Fruit fly (Drosophila melanogaster) S2 (cell line): ENCODE results near the gene Spn77Ba.

Experiments
- CG8478 ChIP-seq: fragments of >200 bp; optimal IDR thresholded peaks from 2 replicates; lab custom pipeline; 2018
- CTCF ChIP-seq, 2 experiments: fragments of >200 bp; optimal IDR thresholded peaks; 2 replicates each; lab custom pipeline; 2018

DNA sequence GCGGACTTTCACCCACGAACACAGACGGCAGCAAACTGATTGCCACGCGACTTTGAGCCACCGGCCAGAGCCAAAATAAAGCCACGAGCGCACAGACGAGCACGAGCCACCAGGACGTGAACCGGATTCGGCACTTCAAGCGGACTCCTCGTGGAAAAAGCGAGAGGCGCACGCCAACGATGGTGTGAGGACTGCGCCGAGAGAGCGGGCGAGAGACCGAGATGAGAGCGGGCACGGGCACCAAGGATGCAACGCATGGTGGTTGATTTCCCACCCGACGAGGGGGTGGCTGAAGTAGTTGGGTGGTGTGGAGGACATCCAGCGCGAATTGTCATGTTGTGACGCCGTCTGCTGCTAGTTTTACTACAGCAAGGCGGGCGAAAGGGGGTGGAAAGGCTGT, 21.9 kb upstream of the Spn77Ba start, which contains the start of gene gogo:
- no peak for TF ChIP-seq CG8478 (lab: Kevin White, UChicago)
- TF ChIP-seq CTCF (optimal IDR thresholded peaks at IDR 0.05; lab: Kevin White, UChicago), result no peak
